Worm (Caenorhabditis elegans): ENCODE data around the gene daf-41.
A peak's percentile ranks its signal among the peaks of the same experiment; 100 is the strongest.

DNA sequence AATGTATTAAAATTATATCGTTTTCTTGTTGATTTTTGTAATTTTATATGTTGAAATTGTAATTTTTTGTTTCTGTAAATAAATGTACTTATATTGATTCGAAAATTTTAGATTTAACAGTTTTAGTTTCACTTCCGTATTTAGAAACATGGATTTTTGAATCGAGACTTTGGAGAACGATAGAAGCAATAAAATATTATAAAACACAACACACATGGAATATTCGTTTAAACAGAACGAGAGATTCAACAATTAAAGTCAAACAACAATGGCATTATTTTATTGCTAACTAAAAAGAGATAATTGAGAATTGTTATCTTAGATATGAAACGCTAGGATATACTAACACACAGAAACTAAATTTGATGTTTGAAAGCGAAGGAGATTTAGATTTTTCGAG is 6.1 kb downstream of the daf-41 start:
- TF ChIP-seq pag-3 (tag; optimal IDR thresholded peaks at IDR 0.05; ENCODE audit: borderline replicate concordance, insufficient read depth) (no peak), snpc-4 (tag; optimal IDR thresholded peaks at IDR 0.05) (no peak), skn-1 (tag; optimal IDR thresholded peaks at IDR 0.05) (no peak), lin-39 (tag; optimal IDR thresholded peaks at IDR 0.05) (no peak), nhr-11 (tag; optimal IDR thresholded peaks at IDR 0.05) (no peak), nhr-28 (tag; optimal IDR thresholded peaks at IDR 0.05) (no peak), lsy-2 (tag; optimal IDR thresholded peaks at IDR 0.05) (peak; percentile 8), irx-1 (tag; optimal IDR thresholded peaks at IDR 0.05) (no peak), egl-13 (tag; optimal IDR thresholded peaks at IDR 0.05) (no peak), ces-1 (GFP tag; optimal IDR thresholded peaks at IDR 0.05) (no peak), ztf-11 (tag; optimal IDR thresholded peaks at IDR 0.05) (no peak)
